Fruit fly (Drosophila melanogaster) whole organism, pupa: ENCODE measurements around the gene Vps45.

Experiments
- CG17806 ChIP-seq: fragments of 200-800 bp; sonication (Bioruptor generic); optimal IDR thresholded peaks from 2 replicates; lab custom pipeline; 2018; ENCODE audit warnings: missing biosample characterization, mild to moderate bottlenecking, missing genetic modification characterization, moderate library complexity
- CG32121 ChIP-seq: fragments of 200-800 bp; sonication (Bioruptor generic); IDR thresholded peaks from 2 replicates; pipeline ENCODE4 v1.3.6; 2022; ENCODE audit warnings: missing biosample characterization, missing genetic modification characterization
- CG8159 ChIP-seq: fragments of 200-800 bp; sonication (Bioruptor generic); optimal IDR thresholded peaks from 3 replicates; lab custom pipeline; 2018; ENCODE audit warnings: missing biosample characterization, mild to moderate bottlenecking, missing genetic modification characterization, moderate library complexity
- Ets98B ChIP-seq: fragments of 200-800 bp; sonication (Bioruptor generic); IDR thresholded peaks from 2 replicates; pipeline ENCODE4 v1.3.6; 2022; ENCODE audit warnings: missing biosample characterization, missing genetic modification characterization

- no peak for TF ChIP-seq CG8159 (tag; lab: Kevin White, UChicago)
- no peak for TF ChIP-seq CG17806 (tag; lab: Kevin White, UChicago)
- no peak for TF ChIP-seq Ets98B (GFP tag; lab: Robert Waterston, UW)
- no peak for TF ChIP-seq CG32121
These were observed 44.5 kb downstream of the Vps45 start for dm6 chr3R:9608206-9608605.
